Worm (Caenorhabditis elegans): ENCODE measurements around the gene F19F10.14.

F19F10.14 gene

DNA sequence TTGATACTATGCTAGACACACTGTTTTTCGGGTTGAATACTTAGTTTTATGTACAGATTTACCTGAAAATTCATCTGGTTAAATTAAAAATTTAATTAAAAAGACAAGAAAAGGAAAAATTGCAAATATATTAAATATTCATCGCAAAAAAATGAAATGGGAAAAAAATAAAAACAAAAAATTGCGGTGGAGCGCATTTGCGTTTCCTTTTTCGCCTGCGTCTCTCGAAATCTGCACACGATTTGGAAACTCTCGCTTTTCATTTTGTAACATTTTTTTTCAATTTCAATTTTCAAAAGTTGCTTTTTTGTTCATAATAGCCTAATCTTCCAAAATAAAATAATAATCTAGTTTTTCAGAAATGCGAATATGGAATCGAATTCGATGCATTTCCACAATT, 16.8 kb upstream of the F19F10.14 start, which contains the start of the genes F19F10.11 and C50E3.5:
Gene F19F10.11, minus strand, starts transcription at position 68 of the 400 bp plus-strand sequence.
Gene C50E3.5, plus strand, starts transcription at position 360 of the 400 bp plus-strand sequence.
- peak; percentile 57 for TF ChIP-seq sma-9 (GFP tag; optimal IDR thresholded peaks at IDR 0.05)
- no peak for TF ChIP-seq sma-9 (tag; optimal IDR thresholded peaks at IDR 0.05)
- TF ChIP-seq F13H6.1 (tag; optimal IDR thresholded peaks at IDR 0.05): peak; percentile 35
- TF ChIP-seq sma-3 (GFP tag; optimal IDR thresholded peaks at IDR 0.05): peak; percentile 60
- TF ChIP-seq gmeb-1 (tag; optimal IDR thresholded peaks at IDR 0.05): peak; percentile 74
- TF ChIP-seq C34F6.9 (tag; optimal IDR thresholded peaks at IDR 0.05): peak; percentile 82
- peak; percentile 26 to 82 for TF ChIP-seq lsy-2 (tag; optimal IDR thresholded peaks at IDR 0.05)
- no peak for TF ChIP-seq lin-13 (GFP tag; optimal IDR thresholded peaks at IDR 0.05)
- peak; percentile 63 for TF ChIP-seq sem-4 (tag; optimal IDR thresholded peaks at IDR 0.05)
- peak; percentile 30 for TF ChIP-seq snpc-4 (tag; optimal IDR thresholded peaks at IDR 0.05)
- TF ChIP-seq crh-2 (tag; optimal IDR thresholded peaks at IDR 0.05): peak; percentile 64
- TF ChIP-seq lin-11 (tag; optimal IDR thresholded peaks at IDR 0.05): no peak
- no peak for TF ChIP-seq ZK546.5 (tag; optimal IDR thresholded peaks at IDR 0.05)
- TF ChIP-seq unc-55 (GFP tag; optimal IDR thresholded peaks at IDR 0.05): peak; percentile 81
- TF ChIP-seq fos-1 (tag; optimal IDR thresholded peaks at IDR 0.05): peak; percentile 13
- peak; percentile 31 for TF ChIP-seq nhr-6 (tag; optimal IDR thresholded peaks at IDR 0.05)

DNA sequence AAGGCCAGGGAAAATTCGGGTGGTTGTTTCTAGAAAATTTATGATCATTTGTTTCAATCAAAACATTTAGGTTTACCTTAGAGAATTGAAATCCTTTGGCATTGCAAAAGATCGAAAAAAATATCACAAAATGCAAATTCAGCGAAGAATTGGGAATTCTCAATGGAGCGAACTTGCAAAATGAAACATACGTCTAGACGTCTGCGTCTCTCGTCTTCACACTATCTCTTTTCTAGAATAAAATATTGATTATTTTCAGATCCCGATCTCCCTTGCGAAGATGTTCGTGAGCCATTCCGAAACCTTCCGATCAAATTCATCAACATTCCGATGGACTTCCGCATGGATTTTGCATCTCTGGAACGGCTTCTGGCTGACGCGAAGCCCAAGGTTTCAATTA, 9.5 kb upstream of the F19F10.14 start, which contains the start of gene ets-6:
Gene ets-6, minus strand, starts transcription at position 169 of the 400 bp plus-strand sequence.
- peak; percentile 35 for TF ChIP-seq nhr-25 (tag; optimal IDR thresholded peaks at IDR 0.05)
- peak; percentile 55 for TF ChIP-seq crh-2 (tag; optimal IDR thresholded peaks at IDR 0.05)
- peak; percentile 18 for TF ChIP-seq nhr-21 (tag; optimal IDR thresholded peaks at IDR 0.05)
- no peak for TF ChIP-seq peb-1 (tag; optimal IDR thresholded peaks at IDR 0.05)
- TF ChIP-seq gmeb-1 (tag; optimal IDR thresholded peaks at IDR 0.05): peak; percentile 60
- no peak for TF ChIP-seq nhr-6 (tag; optimal IDR thresholded peaks at IDR 0.05)
- TF ChIP-seq unc-55 (GFP tag; optimal IDR thresholded peaks at IDR 0.05): peak; percentile 76
- TF ChIP-seq lsy-2 (tag; optimal IDR thresholded peaks at IDR 0.05): peak; percentile 10 to 78
- TF ChIP-seq fos-1 (tag; optimal IDR thresholded peaks at IDR 0.05): peak; percentile 25
- TF ChIP-seq nhr-129 (tag; optimal IDR thresholded peaks at IDR 0.05): peak; percentile 50
- peak; percentile 77 for TF ChIP-seq C34F6.9 (tag; optimal IDR thresholded peaks at IDR 0.05)
- TF ChIP-seq sma-9 (GFP tag; optimal IDR thresholded peaks at IDR 0.05): peak; percentile 26
- TF ChIP-seq sma-9 (tag; optimal IDR thresholded peaks at IDR 0.05): no peak
- no peak for TF ChIP-seq Y55F3AM.14 (GFP tag; optimal IDR thresholded peaks at IDR 0.05)
- TF ChIP-seq sma-3 (GFP tag; optimal IDR thresholded peaks at IDR 0.05): peak; percentile 16

DNA sequence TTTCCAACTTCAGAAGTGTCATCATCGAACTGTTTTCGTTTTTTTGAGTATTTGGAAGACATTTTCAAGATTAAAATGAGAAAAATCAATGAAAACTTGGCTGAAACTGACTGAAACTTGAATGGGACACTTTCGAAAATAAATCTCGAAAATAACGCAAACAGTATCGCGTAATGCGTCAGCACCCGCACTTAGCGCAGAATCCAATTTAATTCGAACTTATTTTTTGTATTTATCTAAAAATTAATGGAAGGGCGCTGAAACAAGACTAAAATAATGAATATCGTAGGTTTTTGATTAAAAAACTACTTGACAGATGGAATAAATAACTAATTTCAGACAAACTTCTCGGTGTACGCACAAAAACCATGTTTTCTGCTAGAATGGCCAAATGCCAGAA, 4.7 kb upstream of the F19F10.14 start, which contains the start of the genes snu-66 and ints-9:
Gene snu-66, minus strand, starts transcription at position 108 of the 400 bp plus-strand sequence.
Gene ints-9, plus strand, starts transcription at position 240 of the 400 bp plus-strand sequence.
- TF ChIP-seq gmeb-1 (tag; optimal IDR thresholded peaks at IDR 0.05) (peak; percentile 82), ama-1 (optimal IDR thresholded peaks at IDR 0.05) (no peak), lin-13 (GFP tag; optimal IDR thresholded peaks at IDR 0.05) (peak; percentile 40), nhr-77 (tag; optimal IDR thresholded peaks at IDR 0.05) (no peak), ztf-1 (GFP tag; conservative IDR thresholded peaks at IDR 0.05) (no peak), nhr-129 (tag; optimal IDR thresholded peaks at IDR 0.05) (peak; percentile 65), elt-3 (tag; optimal IDR thresholded peaks at IDR 0.05) (no peak), nhr-6 (tag; optimal IDR thresholded peaks at IDR 0.05) (peak; percentile 36), nhr-25 (tag; optimal IDR thresholded peaks at IDR 0.05) (no peak), ceh-16 (tag; optimal IDR thresholded peaks at IDR 0.05) (no peak), unc-55 (GFP tag; optimal IDR thresholded peaks at IDR 0.05) (peak; percentile 81), egl-27 (tag; optimal IDR thresholded peaks at IDR 0.05) (no peak), ZK546.5 (tag; optimal IDR thresholded peaks at IDR 0.05) (no peak), nhr-21 (tag; optimal IDR thresholded peaks at IDR 0.05) (peak; percentile 49), C34F6.9 (tag; optimal IDR thresholded peaks at IDR 0.05) (peak; percentile 86), alr-1 (tag; optimal IDR thresholded peaks at IDR 0.05) (no peak), ceh-82 (tag; optimal IDR thresholded peaks at IDR 0.05) (no peak), nhr-12 (tag; optimal IDR thresholded peaks at IDR 0.05) (no peak), sma-3 (GFP tag; optimal IDR thresholded peaks at IDR 0.05) (peak; percentile 52), F13H6.1 (tag; optimal IDR thresholded peaks at IDR 0.05) (peak; percentile 69), peb-1 (tag; optimal IDR thresholded peaks at IDR 0.05) (no peak), ztf-11 (tag; optimal IDR thresholded peaks at IDR 0.05) (no peak), elt-1 (tag; optimal IDR thresholded peaks at IDR 0.05) (no peak), mdl-1 (tag; optimal IDR thresholded peaks at IDR 0.05) (no peak), lsy-2 (tag; optimal IDR thresholded peaks at IDR 0.05) (peak; percentile 63 to 82), mbf-1 (tag; optimal IDR thresholded peaks at IDR 0.05) (no peak), nhr-11 (tag; optimal IDR thresholded peaks at IDR 0.05) (no peak), nhr-23 (tag; optimal IDR thresholded peaks at IDR 0.05) (no peak), unc-62 (GFP tag; optimal IDR thresholded peaks at IDR 0.05) (no peak), nhr-10 (tag; optimal IDR thresholded peaks at IDR 0.05) (no peak), crh-2 (tag; optimal IDR thresholded peaks at IDR 0.05) (peak; percentile 51), lin-11 (tag; optimal IDR thresholded peaks at IDR 0.05) (no peak), unc-39 (tag; optimal IDR thresholded peaks at IDR 0.05) (no peak), mab-5 (tag; optimal IDR thresholded peaks at IDR 0.05) (no peak), aly-2 (tag; optimal IDR thresholded peaks at IDR 0.05) (no peak), Y55F3AM.14 (GFP tag; optimal IDR thresholded peaks at IDR 0.05) (no peak), nhr-237 (tag; optimal IDR thresholded peaks at IDR 0.05) (no peak), ztf-4 (tag; optimal IDR thresholded peaks at IDR 0.05) (no peak), dmd-4 (tag; optimal IDR thresholded peaks at IDR 0.05) (no peak), sma-9 (GFP tag; optimal IDR thresholded peaks at IDR 0.05) (peak; percentile 74), sma-9 (tag; optimal IDR thresholded peaks at IDR 0.05) (no peak), fos-1 (tag; optimal IDR thresholded peaks at IDR 0.05) (no peak), lin-39 (tag; optimal IDR thresholded peaks at IDR 0.05) (no peak), blmp-1 (tag; optimal IDR thresholded peaks at IDR 0.05; ENCODE audit: insufficient read depth) (no peak)
